Worm (Caenorhabditis elegans) whole organism, L1 larva: Measurements from ENCODE around the gene F11C1.1.

Experiments used
- C04F5.9 ChIP-seq: sonication (generic microtip); optimal IDR thresholded peaks from 2 replicates; lab custom pipeline; 2016; ENCODE audit warnings: missing genetic modification characterization, missing compliant biosample characterization
- C16A3.4 ChIP-seq: fragments of 150-350 bp; optimal IDR thresholded peaks from 2 replicates; lab custom pipeline; 2014; ENCODE audit warnings: missing biosample characterization, missing genetic modification characterization
- aly-2 ChIP-seq: fragments of 150-350 bp; optimal IDR thresholded peaks from 2 replicates; lab custom pipeline; 2014; ENCODE audit warnings: missing biosample characterization, missing genetic modification characterization
- blmp-1 ChIP-seq: fragments of 150-350 bp; optimal IDR thresholded peaks from 2 replicates; lab custom pipeline; 2014; ENCODE audit warnings: missing biosample characterization, missing genetic modification characterization
- dpl-1 ChIP-seq, 3 experiments: fragments of 150-350 bp in 2 of 3; sonication (generic microtip) in 1 of 3; optimal IDR thresholded peaks; 2 replicates each; lab custom pipeline; 2014 to 2017; ENCODE audit warnings: missing biosample characterization in 3 of 3, missing genetic modification characterization in 3 of 3, missing genetic modification reagents in 3 of 3
- dsc-1 ChIP-seq: sonication (generic microtip); optimal IDR thresholded peaks from 2 replicates; lab custom pipeline; 2016; ENCODE audit warnings: mild to moderate bottlenecking, missing genetic modification characterization, missing compliant biosample characterization
- efl-1 ChIP-seq, 4 experiments: fragments of 150-350 bp; optimal IDR thresholded peaks in 3 of 4; peaks in 1 of 4; 1 replicate in 1 of 4; 2 replicates in 3 of 4; lab custom pipeline; 2014; ENCODE audit warnings: missing biosample characterization in 2 of 4, missing genetic modification characterization in 2 of 4, missing genetic modification reagents in 2 of 4
- elt-3 ChIP-seq, 6 experiments: fragments of 150-350 bp in 1 of 6; sonication (generic microtip); optimal IDR thresholded peaks; 2 replicates each; lab custom pipeline; 2017 to 2018; ENCODE audit warnings: missing biosample characterization in 6 of 6, missing genetic modification characterization in 6 of 6, inconsistent platforms in 1 of 6
- fkh-4 ChIP-seq: sonication (generic microtip); optimal IDR thresholded peaks from 2 replicates; lab custom pipeline; 2016; ENCODE audit warnings: missing compliant biosample characterization, missing genetic modification characterization, borderline replicate concordance
- hlh-17 ChIP-seq: fragments of 200-800 bp; sonication (Bioruptor generic); optimal IDR thresholded peaks from 2 replicates; lab custom pipeline; 2018; ENCODE audit warnings: missing genetic modification characterization, mild to moderate bottlenecking, missing compliant biosample characterization, moderate library complexity, borderline replicate concordance
- hlh-4 ChIP-seq: sonication (generic microtip); optimal IDR thresholded peaks from 2 replicates; lab custom pipeline; 2016; ENCODE audit warnings: mild to moderate bottlenecking, missing genetic modification characterization, missing compliant biosample characterization
- lin-13 ChIP-seq: fragments of 150-350 bp; optimal IDR thresholded peaks from 2 replicates; lab custom pipeline; 2014; ENCODE audit warnings: missing biosample characterization, missing genetic modification reagents, missing genetic modification characterization
- lin-14 ChIP-seq: fragments of 200-800 bp; sonication (Bioruptor generic); optimal IDR thresholded peaks from 2 replicates; lab custom pipeline; 2018; ENCODE audit warnings: mild to moderate bottlenecking, missing genetic modification characterization, moderate library complexity, missing compliant biosample characterization
- lin-35 ChIP-seq, 2 experiments: fragments of 150-350 bp; optimal IDR thresholded peaks; 2 replicates each; lab custom pipeline; 2014; ENCODE audit warnings: missing biosample characterization in 2 of 2, missing genetic modification characterization in 2 of 2, missing genetic modification reagents in 2 of 2
- lsy-2 ChIP-seq, 2 experiments: fragments of 150-350 bp; optimal IDR thresholded peaks; 2 replicates each; lab custom pipeline; 2014; ENCODE audit warnings: missing biosample characterization in 2 of 2, missing genetic modification characterization in 2 of 2
- mef-2 ChIP-seq: fragments of 150-350 bp; optimal IDR thresholded peaks from 2 replicates; lab custom pipeline; 2014; ENCODE audit warnings: missing biosample characterization, missing genetic modification characterization
- nhr-12 ChIP-seq: sonication (generic microtip); optimal IDR thresholded peaks from 2 replicates; lab custom pipeline; 2017; ENCODE audit warnings: missing biosample characterization, missing genetic modification characterization
- nhr-19 ChIP-seq: fragments of 200-800 bp; sonication (Bioruptor generic); conservative IDR thresholded peaks from 2 replicates; pipeline ENCODE4 v1.3.6; 2022; ENCODE audit warnings: missing genetic modification characterization, missing compliant biosample characterization
- nhr-20 ChIP-seq: sonication (generic microtip); optimal IDR thresholded peaks from 2 replicates; lab custom pipeline; 2016; ENCODE audit warnings: mild to moderate bottlenecking, missing genetic modification characterization, missing compliant biosample characterization
- nhr-28 ChIP-seq: fragments of 150-350 bp; optimal IDR thresholded peaks from 2 replicates; lab custom pipeline; 2014; ENCODE audit warnings: missing biosample characterization, missing genetic modification characterization
- nhr-47 ChIP-seq: sonication (generic microtip); optimal IDR thresholded peaks from 2 replicates; lab custom pipeline; 2016; ENCODE audit warnings: mild to moderate bottlenecking, missing genetic modification characterization, moderate library complexity, missing compliant biosample characterization
- nhr-71 ChIP-seq: sonication (generic microtip); optimal IDR thresholded peaks from 2 replicates; lab custom pipeline; 2016; ENCODE audit warnings: mild to moderate bottlenecking, missing genetic modification characterization, moderate library complexity, missing compliant biosample characterization
- nhr-77 ChIP-seq: fragments of 150-350 bp; optimal IDR thresholded peaks from 2 replicates; lab custom pipeline; 2014; ENCODE audit warnings: missing biosample characterization, missing genetic modification characterization
- nhr-85 ChIP-seq: sonication (generic microtip); peaks from one replicate; lab custom pipeline; 2016; ENCODE audit warnings: missing genetic modification characterization, inconsistent platforms, missing compliant biosample characterization
- skn-1 ChIP-seq: fragments of 150-350 bp; optimal IDR thresholded peaks from 2 replicates; lab custom pipeline; 2014; ENCODE audit warnings: missing biosample characterization, missing genetic modification characterization
- sox-4 ChIP-seq: sonication (generic microtip); optimal IDR thresholded peaks from 2 replicates; lab custom pipeline; 2016; ENCODE audit warnings: missing genetic modification characterization, missing compliant biosample characterization
- unc-130 ChIP-seq: fragments of 150-350 bp; optimal IDR thresholded peaks from 2 replicates; lab custom pipeline; 2017; ENCODE audit warnings: missing biosample characterization, missing genetic modification characterization, inconsistent platforms
- unc-30 ChIP-seq: sonication (generic microtip); optimal IDR thresholded peaks from 2 replicates; lab custom pipeline; 2017; ENCODE audit warnings: missing biosample characterization, missing genetic modification characterization
- unc-62 ChIP-seq: fragments of 150-350 bp; optimal IDR thresholded peaks from 2 replicates; lab custom pipeline; 2014; ENCODE audit warnings: missing biosample characterization, missing genetic modification reagents, missing genetic modification characterization
- vab-15 ChIP-seq: sonication (generic microtip); optimal IDR thresholded peaks from 2 replicates; lab custom pipeline; 2017; ENCODE audit warnings: missing genotype, mild to moderate bottlenecking, missing genetic modification characterization, missing compliant biosample characterization
- xbp-1 ChIP-seq: sonication (generic microtip); optimal IDR thresholded peaks from 2 replicates; lab custom pipeline; 2016; ENCODE audit warnings: missing genetic modification characterization, missing compliant biosample characterization
- zip-4 ChIP-seq: fragments of 200-800 bp; sonication (Bioruptor generic); optimal IDR thresholded peaks from 2 replicates; lab custom pipeline; 2018; ENCODE audit warnings: mild to moderate bottlenecking, missing genetic modification characterization, moderate library complexity, missing compliant biosample characterization
- ztf-4 ChIP-seq: fragments of 150-350 bp; optimal IDR thresholded peaks from 2 replicates; lab custom pipeline; 2014; ENCODE audit warnings: missing biosample characterization, missing genetic modification characterization

The F11C1.1 gene

DNA sequence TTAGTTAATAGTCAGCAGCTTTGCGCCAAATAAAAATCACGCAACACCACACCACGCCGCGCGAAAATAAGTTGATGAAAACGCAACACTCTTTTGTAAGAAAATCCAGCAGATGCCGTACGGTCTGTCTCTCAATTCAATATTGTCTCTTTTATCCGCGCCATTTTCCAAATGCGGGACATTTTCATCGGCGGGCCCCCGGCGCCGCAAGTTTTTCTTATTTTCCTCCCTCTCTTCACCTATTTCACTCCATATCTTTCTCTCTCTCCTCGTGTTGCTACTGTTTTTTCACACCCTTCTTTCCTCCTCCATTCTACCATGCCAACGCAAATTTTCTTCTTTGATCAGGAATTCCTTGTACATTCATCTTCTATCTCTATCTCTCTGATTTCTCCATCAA, 15.9 kb upstream of the F11C1.1 start (continued):
- TF ChIP-seq sox-4 (no peak), nhr-20 (tag; lab: Kevin White, UChicago) (peak; percentile 37), hlh-17 (no peak), skn-1 (tag; lab: Kevin White, UChicago) (no peak), unc-130 (tag; lab: Kevin White, UChicago) (no peak), mef-2 (no peak), elt-3 (tag; optimal IDR thresholded peaks at IDR 0.05; lab: Kevin White, UChicago) (no peak), nhr-71 (tag; lab: Kevin White, UChicago) (peak; percentile 34), C16A3.4 (no peak)

DNA sequence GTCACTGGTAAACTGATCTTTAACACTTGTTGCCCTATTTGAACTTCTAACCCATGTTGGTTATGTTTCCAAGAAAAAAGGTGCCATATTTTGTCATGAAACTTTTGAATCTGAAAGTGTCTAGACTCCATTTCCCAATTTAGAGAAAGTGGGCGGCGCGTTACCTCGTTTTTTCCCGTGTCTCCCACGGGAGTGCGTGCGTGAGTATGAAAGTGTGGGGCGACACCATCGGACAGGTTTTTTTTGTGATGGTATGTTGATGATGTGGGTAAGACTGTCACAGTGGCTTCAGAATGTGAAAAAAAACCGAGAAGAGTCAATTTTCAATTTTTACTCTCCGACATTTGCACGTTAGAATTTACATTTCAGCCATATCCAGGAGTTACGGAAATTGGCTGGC, 15.4 kb upstream of the F11C1.1 start:
- TF ChIP-seq mef-2 = no peak
- no peak for TF ChIP-seq dpl-1 (GFP tag; optimal IDR thresholded peaks at IDR 0.05; lab: Kevin White, UChicago)
- TF ChIP-seq nhr-77 (tag; lab: Kevin White, UChicago) = no peak
- TF ChIP-seq zip-4 (GFP tag; lab: Kevin White, UChicago) = no peak
- no peak for TF ChIP-seq fkh-4 (tag; lab: Kevin White, UChicago)
- TF ChIP-seq unc-62 = no peak
- no peak for TF ChIP-seq C16A3.4
- TF ChIP-seq hlh-4 (tag; lab: Kevin White, UChicago) = no peak

DNA sequence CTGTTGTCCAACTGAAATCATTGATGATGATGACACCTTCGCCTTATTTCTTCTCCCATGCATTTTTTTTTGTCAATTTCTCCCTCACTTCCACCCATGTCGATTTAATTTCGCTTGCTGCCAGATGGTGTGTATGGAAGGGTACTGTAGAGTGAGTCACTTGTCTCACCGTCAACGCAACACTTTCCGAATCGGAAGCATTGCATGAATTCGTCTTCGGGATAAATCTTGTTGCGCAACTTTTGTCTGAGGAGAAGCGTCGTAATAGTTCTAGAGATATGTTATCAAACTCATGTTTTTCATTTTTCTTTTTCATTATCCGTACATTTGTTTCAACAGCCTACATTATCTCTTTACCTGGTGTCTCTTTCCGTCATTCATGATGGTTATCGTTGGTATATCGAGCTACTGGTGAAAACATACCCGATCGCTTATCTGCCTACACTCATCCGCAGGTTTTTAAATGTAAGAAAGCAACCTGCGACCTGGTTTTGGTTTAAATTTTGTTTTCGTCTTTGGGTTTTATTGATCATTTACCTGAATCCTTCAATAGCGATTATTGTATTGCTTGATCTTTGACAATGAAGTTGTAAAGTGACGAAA, 14.2 kb upstream of the F11C1.1 start:
- TF ChIP-seq blmp-1 (peak; percentile 82), efl-1 (optimal IDR thresholded peaks at IDR 0.05; lab: Kevin White, UChicago) (no peak), efl-1 (GFP tag; optimal IDR thresholded peaks at IDR 0.05 in 1 of 2; lab: Kevin White, UChicago) (peak in 1 of 2 experiments; percentile 59), elt-3 (tag; optimal IDR thresholded peaks at IDR 0.05; lab: Kevin White, UChicago) (peak in 1 of 6 experiments; percentile 16), unc-30 (tag; lab: Kevin White, UChicago) (no peak), nhr-19 (GFP tag; lab: Robert Waterston, UW) (no peak), lsy-2 (tag; optimal IDR thresholded peaks at IDR 0.05; lab: Kevin White, UChicago) (peak in 1 of 2 experiments; percentile 42), nhr-71 (tag; lab: Kevin White, UChicago) (no peak), vab-15 (tag; lab: Kevin White, UChicago) (no peak), lin-14 (peak; percentile 45), nhr-12 (tag; lab: Kevin White, UChicago) (no peak), ztf-4 (tag; lab: Kevin White, UChicago) (no peak), dsc-1 (tag; lab: Kevin White, UChicago) (no peak), aly-2 (tag; lab: Kevin White, UChicago) (no peak), xbp-1 (no peak), nhr-85 (tag; lab: Kevin White, UChicago) (peak; percentile 81), hlh-4 (tag; lab: Kevin White, UChicago) (no peak)

DNA sequence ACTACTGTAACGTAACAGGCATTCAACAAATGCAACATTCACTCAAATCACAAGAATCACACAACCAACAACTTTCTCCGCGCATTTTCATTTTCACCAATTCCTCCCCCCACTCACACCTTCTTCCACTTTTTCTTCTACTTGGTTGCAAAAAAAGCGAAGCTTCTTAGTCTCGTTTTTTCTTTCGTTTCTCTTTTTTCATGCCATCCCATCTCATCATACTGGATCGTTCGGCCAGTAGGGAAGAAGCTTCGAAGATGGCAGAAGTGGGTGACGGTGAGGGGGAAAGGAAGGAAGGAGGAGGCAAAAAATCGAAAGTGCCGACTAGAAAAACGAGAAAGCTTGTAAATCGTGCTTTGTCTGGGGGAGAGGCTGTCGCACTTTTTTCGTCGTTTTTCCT, 12.7 kb upstream of the F11C1.1 start:
- TF ChIP-seq lin-13 (GFP tag; lab: Kevin White, UChicago) = no peak
- no peak for TF ChIP-seq unc-130 (tag; lab: Kevin White, UChicago)
- TF ChIP-seq blmp-1 = peak; percentile 90
- TF ChIP-seq C04F5.9 (tag; lab: Kevin White, UChicago) = no peak
- TF ChIP-seq nhr-28 (tag; lab: Kevin White, UChicago) = no peak
- TF ChIP-seq nhr-47 (tag; lab: Kevin White, UChicago) = no peak
- no peak for TF ChIP-seq lin-35 (GFP tag; optimal IDR thresholded peaks at IDR 0.05; lab: Kevin White, UChicago)

DNA sequence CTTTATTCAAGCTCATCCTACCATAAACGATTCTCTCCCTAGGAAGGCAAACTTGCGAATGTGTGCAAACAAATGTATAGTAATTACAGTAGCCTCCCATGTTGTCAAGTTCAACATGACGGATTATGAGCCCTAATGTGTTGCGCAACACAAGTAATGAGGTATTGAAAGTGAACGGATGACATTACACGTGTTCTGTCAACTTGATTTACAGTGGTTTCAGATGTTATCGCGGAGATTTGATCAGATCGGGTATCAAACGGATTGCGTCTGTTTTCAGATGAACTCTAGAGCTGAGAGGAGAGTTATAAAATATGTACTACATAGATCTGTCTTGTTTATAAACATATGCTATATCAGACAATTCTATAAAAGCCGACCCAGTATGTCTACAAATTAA, 11.9 kb upstream of the F11C1.1 start:
- no peak for TF ChIP-seq vab-15 (tag; lab: Kevin White, UChicago)
- TF ChIP-seq skn-1 (tag; lab: Kevin White, UChicago) = no peak
- TF ChIP-seq nhr-85 (tag; lab: Kevin White, UChicago) = peak; percentile 67
